Worm (Caenorhabditis elegans): Measurements from ENCODE around the gene Y113G7A.12.

Gene Y113G7A.12

DNA sequence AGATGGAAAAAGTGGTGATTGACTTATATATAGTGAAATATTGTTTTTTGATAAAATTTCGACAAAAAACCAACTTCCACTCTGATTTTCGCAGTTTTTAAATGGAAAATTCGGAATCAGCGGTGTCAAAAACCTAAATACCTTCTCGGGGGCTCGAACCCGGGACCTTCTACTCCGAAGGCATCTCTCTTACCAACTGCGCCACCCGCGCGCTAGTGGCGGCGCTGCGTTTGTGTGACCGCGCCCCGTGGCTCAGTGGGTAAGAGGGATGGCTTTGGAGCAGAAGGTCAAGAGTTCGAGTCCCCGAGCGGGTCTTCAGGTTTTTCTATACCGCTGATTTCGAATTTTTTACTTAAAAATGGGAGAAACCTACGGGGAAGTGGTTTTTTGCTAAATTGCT is 17.2 kb upstream of the Y113G7A.12 start:
- TF ChIP-seq ztf-23 (GFP tag; IDR thresholded peaks at IDR 0.05) (no peak), flt-1 (GFP tag; IDR thresholded peaks at IDR 0.05) (no peak), ref-1 (GFP tag; conservative IDR thresholded peaks at IDR 0.05) (no peak), med-1 (GFP tag; optimal IDR thresholded peaks at IDR 0.05; ENCODE audit: insufficient read depth) (no peak), klf-2 (GFP tag; conservative IDR thresholded peaks at IDR 0.05) (no peak), cog-1 (tag; optimal IDR thresholded peaks at IDR 0.05) (no peak), T22C8.4 (GFP tag; IDR thresholded peaks at IDR 0.05) (no peak), ztf-29 (GFP tag; IDR thresholded peaks at IDR 0.05) (no peak), tab-1 (GFP tag; IDR thresholded peaks at IDR 0.05) (no peak)

DNA sequence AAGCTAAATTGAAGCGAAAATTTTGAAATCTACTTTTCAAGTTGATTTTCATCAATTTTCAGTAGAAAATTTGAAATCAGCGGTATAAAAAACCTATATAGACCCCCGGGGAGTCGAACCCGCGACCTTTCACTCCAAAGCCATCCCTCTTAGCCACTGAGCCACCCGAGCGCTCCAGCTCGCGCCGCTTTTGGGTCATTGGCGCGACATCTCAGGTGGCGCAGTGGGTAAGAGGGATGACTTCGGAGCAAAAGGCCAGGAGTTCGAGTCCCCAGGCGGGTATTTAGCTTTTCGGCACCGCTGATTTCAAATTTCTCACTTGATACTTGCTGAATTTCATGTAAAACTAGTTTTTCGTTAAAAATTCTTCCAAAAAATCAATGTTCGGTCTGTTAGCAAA is 15.7 kb upstream of the Y113G7A.12 start:
- no peak for TF ChIP-seq ztf-29 (GFP tag; IDR thresholded peaks at IDR 0.05)
- TF ChIP-seq klf-2 (GFP tag; conservative IDR thresholded peaks at IDR 0.05), result 0 out of 2 replicates have a peak, but pooled peaks have one; percentile 23
- no peak for TF ChIP-seq ref-1 (GFP tag; conservative IDR thresholded peaks at IDR 0.05)

DNA sequence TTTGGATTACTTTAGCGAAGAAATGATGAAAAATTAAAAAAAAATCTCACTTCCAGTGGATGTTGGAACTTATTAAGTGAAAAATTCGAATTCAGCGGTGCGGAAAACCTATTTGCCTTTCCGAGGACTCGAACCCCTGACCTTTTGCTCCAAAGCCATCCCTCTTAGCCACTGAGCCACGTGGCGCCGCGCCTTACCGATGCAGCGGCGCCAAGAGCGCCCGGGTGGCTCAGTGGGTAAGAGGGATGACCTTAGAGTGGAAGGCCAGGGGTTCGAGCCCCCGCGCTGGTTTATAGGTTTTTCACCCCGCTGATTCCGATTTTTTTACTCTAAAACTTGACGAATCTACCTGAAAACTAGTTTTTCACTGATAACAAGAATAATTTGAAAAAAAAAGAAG is 14.8 kb upstream of the Y113G7A.12 start:
- TF ChIP-seq cog-1 (tag; optimal IDR thresholded peaks at IDR 0.05) (no peak), flt-1 (GFP tag; IDR thresholded peaks at IDR 0.05) (no peak), ztf-23 (GFP tag; IDR thresholded peaks at IDR 0.05) (no peak), tab-1 (GFP tag; IDR thresholded peaks at IDR 0.05) (no peak), T22C8.4 (GFP tag; IDR thresholded peaks at IDR 0.05) (no peak), klf-2 (GFP tag; conservative IDR thresholded peaks at IDR 0.05) (no peak), ref-1 (GFP tag; conservative IDR thresholded peaks at IDR 0.05) (no peak), ztf-29 (GFP tag; IDR thresholded peaks at IDR 0.05) (no peak), med-1 (GFP tag; optimal IDR thresholded peaks at IDR 0.05; ENCODE audit: insufficient read depth) (no peak)

DNA sequence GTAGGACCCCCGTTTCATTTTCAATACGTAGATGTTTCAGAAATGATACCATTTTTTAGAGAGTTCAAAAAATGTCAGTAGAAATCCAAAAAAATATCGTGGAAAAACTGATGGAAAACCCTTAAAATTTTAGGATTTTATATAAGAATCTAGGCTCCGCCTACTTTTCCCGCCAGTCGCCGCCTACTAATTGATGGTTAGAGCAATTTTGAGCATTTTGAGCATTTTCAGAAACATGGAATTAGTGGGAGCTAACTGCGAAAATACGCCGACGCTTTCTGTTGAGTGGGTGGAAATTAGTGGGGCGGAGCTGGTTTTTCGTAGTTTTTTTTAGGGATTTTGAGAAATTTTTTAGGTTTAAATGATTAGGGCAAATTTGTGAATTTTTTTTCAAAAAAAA is 9.2 kb upstream of the Y113G7A.12 start, which contains the start of gene ssu-1:
Gene ssu-1, minus strand, starts transcription at position 101 of the 400 bp plus-strand sequence.
- TF ChIP-seq med-1 (GFP tag; optimal IDR thresholded peaks at IDR 0.05; ENCODE audit: insufficient read depth) (no peak), klf-2 (GFP tag; conservative IDR thresholded peaks at IDR 0.05) (no peak), cog-1 (tag; optimal IDR thresholded peaks at IDR 0.05) (no peak), ztf-23 (GFP tag; IDR thresholded peaks at IDR 0.05) (no peak), ztf-29 (GFP tag; IDR thresholded peaks at IDR 0.05) (no peak), T22C8.4 (GFP tag; IDR thresholded peaks at IDR 0.05) (no peak), ref-1 (GFP tag; conservative IDR thresholded peaks at IDR 0.05) (no peak), flt-1 (GFP tag; IDR thresholded peaks at IDR 0.05) (no peak), tab-1 (GFP tag; IDR thresholded peaks at IDR 0.05) (no peak)

DNA sequence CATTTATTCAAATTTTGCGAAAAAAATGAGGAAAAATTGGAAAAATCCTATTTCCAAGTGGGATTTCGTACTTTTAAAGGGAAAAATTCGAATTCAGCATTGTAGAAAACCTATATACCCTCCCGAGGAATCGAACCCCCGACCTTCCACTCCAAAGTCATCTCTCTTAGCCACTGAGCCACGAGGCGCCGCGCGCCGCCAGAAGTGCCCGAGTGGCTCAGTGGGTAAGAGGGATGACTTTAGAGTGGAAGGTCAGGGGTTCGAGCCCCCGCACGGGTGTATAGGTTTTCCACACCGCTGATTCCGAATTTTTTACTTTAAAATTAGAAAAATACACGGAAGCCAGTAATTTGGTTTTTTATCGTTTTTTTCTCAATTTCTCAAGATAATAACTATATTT is 7.6 kb upstream of the Y113G7A.12 start:
- TF ChIP-seq ztf-23 (GFP tag; IDR thresholded peaks at IDR 0.05) (no peak), med-1 (GFP tag; optimal IDR thresholded peaks at IDR 0.05; ENCODE audit: insufficient read depth) (no peak), flt-1 (GFP tag; IDR thresholded peaks at IDR 0.05) (no peak), klf-2 (GFP tag; conservative IDR thresholded peaks at IDR 0.05) (no peak), ztf-29 (GFP tag; IDR thresholded peaks at IDR 0.05) (no peak), T22C8.4 (GFP tag; IDR thresholded peaks at IDR 0.05) (no peak), cog-1 (tag; optimal IDR thresholded peaks at IDR 0.05) (no peak), tab-1 (GFP tag; IDR thresholded peaks at IDR 0.05) (no peak), ref-1 (GFP tag; conservative IDR thresholded peaks at IDR 0.05) (no peak)

DNA sequence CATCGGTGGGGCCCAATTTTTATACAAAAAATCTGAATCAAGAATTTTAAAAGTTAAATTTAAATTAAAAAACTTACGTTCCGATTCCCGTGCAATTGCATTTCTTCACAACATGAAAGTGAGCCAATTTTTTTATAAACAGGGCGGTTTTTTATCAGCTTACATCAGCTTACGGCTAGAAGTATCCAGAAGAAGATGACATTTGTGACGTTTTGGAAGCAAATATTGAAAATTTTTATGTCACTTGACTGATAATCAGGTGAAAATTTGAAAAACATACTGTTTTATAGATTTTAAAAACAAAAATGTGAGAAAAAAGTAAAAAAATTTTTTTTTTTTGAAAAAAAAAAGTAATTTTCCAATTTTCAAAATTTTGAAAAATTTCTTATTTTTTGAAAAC is 7.1 kb upstream of the Y113G7A.12 start, which contains the start of gene Y113G7A.22:
Gene Y113G7A.22, minus strand, starts transcription at position 101 of the 400 bp plus-strand sequence.
- TF ChIP-seq cog-1 (tag; optimal IDR thresholded peaks at IDR 0.05), result no peak

DNA sequence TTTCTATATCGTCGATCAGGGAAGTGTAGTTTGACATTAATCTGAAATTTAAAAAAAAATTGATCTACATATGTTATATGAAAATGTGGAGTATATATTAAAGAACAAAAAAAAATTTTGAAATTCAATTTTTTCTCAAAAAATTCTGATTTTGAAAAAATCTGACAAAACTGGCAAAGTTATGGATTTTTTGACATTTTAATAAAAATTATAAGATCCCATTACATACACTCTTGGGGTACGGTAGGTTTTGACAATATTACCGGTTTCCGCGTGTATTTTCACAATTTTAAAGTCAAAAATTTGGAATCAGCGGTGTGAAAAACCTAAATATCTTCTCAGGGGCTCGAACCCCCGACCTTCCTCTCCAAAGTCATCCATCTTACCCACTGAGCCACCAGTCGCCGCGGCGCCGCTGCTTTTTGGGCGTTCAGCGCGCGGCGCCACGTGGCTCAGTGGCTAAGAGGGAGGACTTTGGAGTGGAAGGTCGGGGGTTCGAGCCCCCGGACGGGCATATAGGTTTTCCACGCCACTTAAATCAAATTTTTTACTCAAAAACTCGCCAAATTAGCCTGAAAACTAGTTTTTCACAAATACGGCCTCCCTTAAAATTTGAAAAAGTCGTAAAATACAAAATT is 3.9 kb upstream of the Y113G7A.12 start, which contains the start of gene Y113G7A.14:
Gene Y113G7A.14, minus strand, starts transcription at position 51 of the 638 bp plus-strand sequence.
- TF ChIP-seq ztf-29 (GFP tag; IDR thresholded peaks at IDR 0.05) (no peak), T22C8.4 (GFP tag; IDR thresholded peaks at IDR 0.05) (no peak), flt-1 (GFP tag; IDR thresholded peaks at IDR 0.05) (no peak), ref-1 (GFP tag; conservative IDR thresholded peaks at IDR 0.05) (no peak), klf-2 (GFP tag; conservative IDR thresholded peaks at IDR 0.05) (no peak), ztf-23 (GFP tag; IDR thresholded peaks at IDR 0.05) (no peak), med-1 (GFP tag; optimal IDR thresholded peaks at IDR 0.05; ENCODE audit: insufficient read depth) (no peak), tab-1 (GFP tag; IDR thresholded peaks at IDR 0.05) (no peak), cog-1 (tag; optimal IDR thresholded peaks at IDR 0.05) (no peak)

DNA sequence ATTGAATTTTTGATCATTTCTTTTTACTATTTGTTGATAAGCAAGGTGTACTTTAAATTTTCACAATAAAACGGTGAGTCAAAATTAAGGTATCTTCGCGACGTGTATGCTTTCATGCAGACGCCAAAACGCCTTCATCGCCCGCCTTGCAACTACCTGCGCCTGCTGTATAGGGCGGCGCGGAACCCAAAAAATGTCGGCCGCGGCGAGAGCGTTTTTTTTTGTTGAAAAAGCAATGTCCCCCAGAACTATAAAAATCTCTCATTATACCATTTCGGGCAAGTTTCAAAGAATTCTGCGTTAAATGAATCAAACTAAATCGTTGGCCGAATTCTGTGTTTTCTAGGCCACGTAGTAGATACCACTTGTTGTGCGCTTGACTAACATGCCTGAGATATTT is 1.3 kb downstream of the Y113G7A.12 start:
- no peak for TF ChIP-seq cog-1 (tag; optimal IDR thresholded peaks at IDR 0.05)

DNA sequence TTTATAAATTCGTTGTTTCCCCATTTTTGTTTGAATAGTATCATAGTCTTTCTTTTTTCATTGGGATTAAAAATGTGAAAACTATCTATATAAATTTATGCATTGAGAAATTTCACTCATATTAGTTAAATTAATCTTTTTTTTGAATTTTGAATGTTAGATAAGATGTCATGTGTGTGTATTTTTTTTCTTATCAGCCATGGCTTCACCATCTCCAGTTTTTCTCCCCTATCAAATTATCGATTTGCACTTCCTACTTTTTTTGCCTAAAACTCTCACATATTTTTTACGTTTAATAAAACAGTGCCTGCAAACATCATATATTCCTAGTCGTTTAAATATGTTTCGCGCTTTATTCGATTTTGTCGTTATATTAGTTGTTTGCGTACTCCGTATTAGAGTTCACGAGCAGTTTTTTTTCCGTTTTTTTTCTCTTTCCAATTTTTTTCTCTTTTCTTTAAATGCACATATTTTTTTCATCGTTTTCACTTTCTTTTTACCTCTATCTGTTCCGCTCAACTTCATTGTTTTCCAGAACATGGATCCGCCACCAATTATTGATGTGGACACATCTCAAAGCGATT is 5.4 kb downstream of the Y113G7A.12 start, which contains the start of gene Y113G7A.13:
Gene Y113G7A.13, plus strand, starts transcription at position 534 of the 584 bp plus-strand sequence.
- no peak for TF ChIP-seq cog-1 (tag; optimal IDR thresholded peaks at IDR 0.05)
- no peak for TF ChIP-seq T22C8.4 (GFP tag; IDR thresholded peaks at IDR 0.05)
- no peak for TF ChIP-seq ref-1 (GFP tag; conservative IDR thresholded peaks at IDR 0.05)
- no peak for TF ChIP-seq med-1 (GFP tag; optimal IDR thresholded peaks at IDR 0.05; ENCODE audit: insufficient read depth)
- TF ChIP-seq flt-1 (GFP tag; IDR thresholded peaks at IDR 0.05), result no peak
- no peak for TF ChIP-seq klf-2 (GFP tag; conservative IDR thresholded peaks at IDR 0.05)

DNA sequence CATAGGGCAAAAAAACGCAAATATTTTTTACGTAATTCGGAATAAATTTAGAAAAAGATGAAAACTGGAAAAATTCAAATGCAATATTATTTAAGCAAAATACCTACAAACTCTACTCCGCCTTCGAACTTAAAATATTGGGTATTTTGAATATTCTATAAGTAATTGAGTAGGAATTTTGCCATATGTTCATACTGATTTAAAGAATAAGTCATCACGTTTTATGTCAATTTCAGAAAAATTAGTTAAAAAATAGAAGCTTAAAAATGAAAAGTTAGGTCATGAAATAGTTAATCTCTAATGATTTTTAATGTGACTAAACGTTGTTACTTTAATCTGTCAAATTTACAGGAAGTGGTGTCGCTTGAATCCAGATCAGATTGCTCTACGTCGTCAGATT is 9.0 kb downstream of the Y113G7A.12 start, which contains the start of gene F19B2.7:
Gene F19B2.7, plus strand, starts transcription at position 301 of the 400 bp plus-strand sequence.
- no peak for TF ChIP-seq med-1 (GFP tag; optimal IDR thresholded peaks at IDR 0.05; ENCODE audit: insufficient read depth)
- TF ChIP-seq ref-1 (GFP tag; conservative IDR thresholded peaks at IDR 0.05), result no peak
- no peak for TF ChIP-seq ztf-29 (GFP tag; IDR thresholded peaks at IDR 0.05)
- no peak for TF ChIP-seq tab-1 (GFP tag; IDR thresholded peaks at IDR 0.05)
- no peak for TF ChIP-seq klf-2 (GFP tag; conservative IDR thresholded peaks at IDR 0.05)
- no peak for TF ChIP-seq ztf-23 (GFP tag; IDR thresholded peaks at IDR 0.05)

Measured in whole organism, midembryonic.